Fruit fly (Drosophila melanogaster) whole organism, prepupa: Measurements from ENCODE around the gene CG11980.

Experiments used
- CG1621 ChIP-seq: fragments of 200-800 bp; sonication (Bioruptor generic); optimal IDR thresholded peaks from 3 replicates; lab custom pipeline; 2018; ENCODE audit warnings: missing biosample characterization, mild to moderate bottlenecking, missing genetic modification characterization
- CG3919 ChIP-seq: fragments of 200-800 bp; sonication (Bioruptor generic); optimal IDR thresholded peaks from 3 replicates; lab custom pipeline; 2016; ENCODE audit warnings: missing biosample characterization, missing genetic modification characterization
- CG6276 ChIP-seq: fragments of 200-800 bp; sonication (Bioruptor generic); optimal IDR thresholded peaks from 2 replicates; lab custom pipeline; 2017; ENCODE audit warnings: missing biosample characterization, mild to moderate bottlenecking, missing genetic modification characterization
- CG7368 ChIP-seq: fragments of 200-800 bp; sonication (Bioruptor generic); optimal IDR thresholded peaks from 3 replicates; lab custom pipeline; 2016; ENCODE audit warnings: missing biosample characterization, missing genetic modification characterization
- acj6 ChIP-seq: fragments of 200-800 bp; sonication (Bioruptor generic); optimal IDR thresholded peaks from 3 replicates; lab custom pipeline; 2016; ENCODE audit warnings: missing biosample characterization, missing genetic modification characterization
- net ChIP-seq: fragments of 200-800 bp; sonication (Bioruptor generic); optimal IDR thresholded peaks from 3 replicates; lab custom pipeline; 2016; ENCODE audit warnings: missing biosample characterization, missing genetic modification characterization
- vri ChIP-seq: fragments of 200-800 bp; sonication (Bioruptor generic); optimal IDR thresholded peaks from 3 replicates; lab custom pipeline; 2016; ENCODE audit warnings: missing biosample characterization, mild to moderate bottlenecking, missing genetic modification characterization

DNA sequence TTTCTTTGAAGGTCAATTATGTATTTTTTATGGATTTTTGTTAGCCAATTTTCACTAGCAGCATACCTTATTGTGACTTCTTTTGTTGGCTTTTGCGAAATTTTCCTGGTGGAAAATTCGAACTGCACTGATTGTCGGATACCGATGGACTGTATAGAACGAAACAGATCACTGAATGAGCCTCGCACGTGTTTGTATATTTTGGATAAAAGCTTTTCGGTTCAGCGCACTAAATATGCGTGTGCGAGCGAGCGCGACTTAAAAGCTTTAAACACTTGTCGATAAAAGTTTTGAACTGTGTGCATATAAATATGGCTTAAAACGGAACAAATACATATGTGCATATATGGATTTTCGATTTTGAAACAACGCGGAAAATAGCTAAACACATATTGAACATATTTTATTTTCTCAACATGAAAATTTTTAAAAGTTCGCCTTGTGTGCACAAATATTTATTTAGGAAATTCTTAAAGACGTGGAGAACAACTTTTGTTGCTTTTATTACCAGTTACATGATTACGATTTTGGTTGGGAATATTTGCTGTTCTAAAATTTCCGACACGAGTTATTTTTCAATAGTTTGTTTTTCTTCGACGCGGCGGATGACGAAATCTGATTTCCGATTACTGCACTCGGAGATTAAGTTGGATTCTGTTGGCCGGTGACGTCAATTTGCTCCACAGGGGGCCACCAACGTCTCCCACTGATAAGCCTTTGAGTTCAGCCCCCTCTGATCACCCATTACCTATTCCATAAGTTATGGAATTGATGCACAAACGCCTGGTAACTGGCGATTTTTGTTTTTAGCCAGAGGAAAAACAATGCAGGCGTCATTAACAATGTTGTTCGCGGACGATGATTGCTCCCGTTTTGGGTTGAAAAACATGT, 45.5 kb downstream of the CG11980 start:
- TF ChIP-seq CG1621 (tag; lab: Kevin White, UChicago) (no peak), acj6 (no peak), net (GFP tag; lab: Kevin White, UChicago) (no peak), CG6276 (no peak), CG7368 (no peak), vri (GFP tag; lab: Kevin White, UChicago) (no peak), CG3919 (GFP tag; lab: Kevin White, UChicago) (no peak)
